Worm (Caenorhabditis elegans): ENCODE data around the gene ace-4.
A peak's percentile ranks its signal among the peaks of the same experiment; 100 is the strongest.

ace-4 gene

ce11 chrII:14226175-14226574, 28.3 kb downstream of the ace-4 start, which contains the start of gene Y48B6A.13:
Y48B6A.13 (minus strand) TSS chrII:14226275.
- TF ChIP-seq lir-3 (tag; optimal IDR thresholded peaks at IDR 0.05; ENCODE audit: poor library complexity) (no peak), zag-1 (tag; optimal IDR thresholded peaks at IDR 0.05) (no peak), grh-1 (GFP tag; IDR thresholded peaks at IDR 0.05) (no peak), ceh-90 (tag; optimal IDR thresholded peaks at IDR 0.05) (no peak), sptf-1 (tag; optimal IDR thresholded peaks at IDR 0.05) (no peak), ama-1 (optimal IDR thresholded peaks at IDR 0.05) (no peak), unc-62 (GFP tag; optimal IDR thresholded peaks at IDR 0.05) (no peak), efl-3 (GFP tag; optimal IDR thresholded peaks at IDR 0.05) (no peak), nhr-71 (tag; optimal IDR thresholded peaks at IDR 0.05) (no peak), swsn-7 (tag; optimal IDR thresholded peaks at IDR 0.05) (no peak), C16A3.4 (tag; optimal IDR thresholded peaks at IDR 0.05) (no peak), hlh-4 (tag; optimal IDR thresholded peaks at IDR 0.05) (no peak), egl-13 (tag; optimal IDR thresholded peaks at IDR 0.05) (no peak)

ce11 chrII:14230075-14230474, 32.2 kb downstream of the ace-4 start:
- TF ChIP-seq nhr-47 (tag; optimal IDR thresholded peaks at IDR 0.05) = no peak
- no peak for TF ChIP-seq unc-30 (tag; optimal IDR thresholded peaks at IDR 0.05)
- TF ChIP-seq isw-1 (GFP tag; IDR thresholded peaks at IDR 0.05) = no peak
- TF ChIP-seq ama-1 (optimal IDR thresholded peaks at IDR 0.05) = no peak
- no peak for TF ChIP-seq zag-1 (tag; optimal IDR thresholded peaks at IDR 0.05)
- no peak for TF ChIP-seq jun-1 (tag; optimal IDR thresholded peaks at IDR 0.05)

- TF ChIP-seq nhr-11 (tag; optimal IDR thresholded peaks at IDR 0.05) = no peak
- no peak for TF ChIP-seq Y116A8C.19 (tag; optimal IDR thresholded peaks at IDR 0.05; ENCODE audit: borderline replicate concordance)
- no peak for TF ChIP-seq unc-86 (tag; optimal IDR thresholded peaks at IDR 0.05)
- no peak for TF ChIP-seq ztf-11 (tag; optimal IDR thresholded peaks at IDR 0.05)
- TF ChIP-seq ets-5 (GFP tag; IDR thresholded peaks at IDR 0.05) = no peak
- TF ChIP-seq C04F5.9 (tag; optimal IDR thresholded peaks at IDR 0.05) = no peak
- TF ChIP-seq C34B4.2 (tag; optimal IDR thresholded peaks at IDR 0.05) = no peak
- no peak for TF ChIP-seq fkh-8 (tag; optimal IDR thresholded peaks at IDR 0.05)
- no peak for TF ChIP-seq efl-1 (optimal IDR thresholded peaks at IDR 0.05)
- TF ChIP-seq efl-1 (GFP tag; optimal IDR thresholded peaks at IDR 0.05 in 1 of 2) = no peak
- TF ChIP-seq pax-3 (tag; optimal IDR thresholded peaks at IDR 0.05) = no peak
Observed at ce11 chrII:14230938-14231337, 33.1 kb downstream of the ace-4 start.

- TF ChIP-seq nhr-85 (tag) (peak; percentile 56), nhr-77 (tag; optimal IDR thresholded peaks at IDR 0.05) (no peak), lin-14 (GFP tag; optimal IDR thresholded peaks at IDR 0.05) (peak; percentile 23), efl-1 (optimal IDR thresholded peaks at IDR 0.05) (no peak), efl-1 (GFP tag; optimal IDR thresholded peaks at IDR 0.05 in 1 of 2) (peak in 1 of 2 experiments; percentile 79), nhr-12 (tag; optimal IDR thresholded peaks at IDR 0.05) (no peak)
Observed at ce11 chrII:14233879-14234278, 36.0 kb downstream of the ace-4 start, which contains the start of gene men-1. men-1 (minus strand) TSS chrII:14234120.

ce11 chrII:14234375-14235102, 36.7 kb downstream of the ace-4 start:
- TF ChIP-seq lsy-2 (tag; optimal IDR thresholded peaks at IDR 0.05) = peak in 1 of 2 experiments; percentile 10
- TF ChIP-seq lin-14 (GFP tag; optimal IDR thresholded peaks at IDR 0.05) = peak; percentile 17
- TF ChIP-seq dpl-1 (GFP tag; optimal IDR thresholded peaks at IDR 0.05) = peak; percentile 56 to 77 (median 63)
- peak; percentile 66 for TF ChIP-seq F16B12.6 (tag; optimal IDR thresholded peaks at IDR 0.05)
- TF ChIP-seq tbx-2 (tag; optimal IDR thresholded peaks at IDR 0.05) = no peak
- no peak for TF ChIP-seq alr-1 (tag; optimal IDR thresholded peaks at IDR 0.05; ENCODE audit: borderline replicate concordance)
- no peak for TF ChIP-seq ceh-82 (tag; optimal IDR thresholded peaks at IDR 0.05)
- peak; percentile 2 to 81 for TF ChIP-seq lin-35 (GFP tag; optimal IDR thresholded peaks at IDR 0.05)
- peak; percentile 49 to 75 for TF ChIP-seq efl-1 (optimal IDR thresholded peaks at IDR 0.05)
- peak; percentile 80 to 96 for TF ChIP-seq efl-1 (GFP tag; optimal IDR thresholded peaks at IDR 0.05 in 1 of 2)
- TF ChIP-seq elt-2 (tag; optimal IDR thresholded peaks at IDR 0.05) = peak; percentile 6

Data from whole organism, L1 larva.